Fruit fly (Drosophila melanogaster) whole organism, embryonic: ENCODE results near the gene fkh.

Source experiments
- ATbp ChIP-seq: fragments of 200-800 bp; sonication (Bioruptor generic); optimal IDR thresholded peaks from 2 replicates; lab custom pipeline; 2017; ENCODE audit warnings: missing biosample characterization, mild to moderate bottlenecking, missing genetic modification characterization, missing genetic modification reagents
- CG10267 ChIP-seq: fragments of 200-800 bp; sonication (Bioruptor generic); optimal IDR thresholded peaks from 2 replicates; lab custom pipeline; 2018; ENCODE audit warnings: missing biosample characterization, mild to moderate bottlenecking, missing genetic modification characterization, moderate library complexity
- CG10431 ChIP-seq: fragments of 200-800 bp; sonication (Bioruptor generic); optimal IDR thresholded peaks from 3 replicates; lab custom pipeline; 2018; ENCODE audit warnings: missing biosample characterization, mild to moderate bottlenecking, missing genetic modification characterization
- CG11085 ChIP-seq: fragments of 200-800 bp; sonication (Bioruptor generic); IDR thresholded peaks from 2 replicates; pipeline ENCODE4 v1.3.6; 2022; ENCODE audit warnings: missing biosample characterization, missing genetic modification characterization
- CG12744 ChIP-seq: fragments of 200-800 bp; sonication (Bioruptor generic); optimal IDR thresholded peaks from 2 replicates; lab custom pipeline; 2016; ENCODE audit warnings: missing biosample characterization, missing genetic modification characterization
- CG1602 ChIP-seq: fragments of 200-800 bp; sonication (Bioruptor generic); optimal IDR thresholded peaks from 3 replicates; lab custom pipeline; 2016; ENCODE audit warnings: missing biosample characterization, missing genetic modification characterization
- CG17186 ChIP-seq: fragments of 200-800 bp; sonication (Bioruptor generic); optimal IDR thresholded peaks from 3 replicates; lab custom pipeline; 2017; ENCODE audit warnings: missing biosample characterization, missing genetic modification reagents, missing genetic modification characterization
- CG17361 ChIP-seq: fragments of 200-800 bp; sonication (Bioruptor generic); IDR thresholded peaks from 3 replicates; pipeline ENCODE4 v1.3.6; 2022; ENCODE audit warnings: missing biosample characterization, missing genetic modification characterization
- CG17385 ChIP-seq: fragments of 200-800 bp; sonication (Bioruptor generic); optimal IDR thresholded peaks from 3 replicates; lab custom pipeline; 2018; ENCODE audit warnings: missing biosample characterization, mild to moderate bottlenecking, missing genetic modification characterization
- CG17912 ChIP-seq: fragments of 200-800 bp; sonication (Bioruptor generic); optimal IDR thresholded peaks from 2 replicates; lab custom pipeline; 2018; ENCODE audit warnings: missing biosample characterization, mild to moderate bottlenecking, missing genetic modification characterization
- CG1792 ChIP-seq: fragments of 200-800 bp; sonication (Bioruptor generic); optimal IDR thresholded peaks from 2 replicates; lab custom pipeline; 2016; ENCODE audit warnings: missing biosample characterization, missing genetic modification characterization
- CG18476 ChIP-seq: fragments of 200-800 bp; sonication (Bioruptor generic); optimal IDR thresholded peaks from 2 replicates; lab custom pipeline; 2016; ENCODE audit warnings: missing biosample characterization, mild to moderate bottlenecking, missing genetic modification characterization
- CG2202 ChIP-seq: fragments of 200-800 bp; sonication (Bioruptor generic); optimal IDR thresholded peaks from 2 replicates; lab custom pipeline; 2018; ENCODE audit warnings: missing biosample characterization, mild to moderate bottlenecking, missing genetic modification characterization
- CG2889 ChIP-seq: fragments of 200-800 bp; sonication (Bioruptor generic); IDR thresholded peaks from 3 replicates; pipeline ENCODE4 v1.3.6; 2022; ENCODE audit warnings: missing biosample characterization, missing genetic modification characterization
- CG32532 ChIP-seq: fragments of 200-800 bp; sonication (Bioruptor generic); IDR thresholded peaks from 2 replicates; pipeline ENCODE4 v1.3.6; 2022; ENCODE audit warnings: missing biosample characterization, missing genetic modification characterization
- CG42726 ChIP-seq: fragments of 200-800 bp; sonication (Bioruptor generic); IDR thresholded peaks from 2 replicates; pipeline ENCODE4 v1.3.6; 2022; ENCODE audit warnings: missing biosample characterization, missing genetic modification characterization; ENCODE audit not compliant: partially characterized antibody
- CG5180 ChIP-seq: fragments of 200-800 bp; sonication (Bioruptor generic); optimal IDR thresholded peaks from 3 replicates; lab custom pipeline; 2017; ENCODE audit warnings: missing biosample characterization, missing genetic modification characterization, mild to moderate bottlenecking, moderate library complexity, missing genetic modification reagents
- CG7786 ChIP-seq: fragments of 200-800 bp; sonication (Bioruptor generic); optimal IDR thresholded peaks from 2 replicates; lab custom pipeline; 2016; ENCODE audit warnings: missing biosample characterization, missing genetic modification characterization
- CG9797 ChIP-seq: fragments of 200-800 bp; sonication (Bioruptor generic); optimal IDR thresholded peaks from 3 replicates; lab custom pipeline; 2018; ENCODE audit warnings: missing biosample characterization, mild to moderate bottlenecking, missing genetic modification characterization
- D19A ChIP-seq: fragments of 200-800 bp; optimal IDR thresholded peaks from 3 replicates; lab custom pipeline; 2019; ENCODE audit warnings: missing biosample characterization, mild to moderate bottlenecking, missing genetic modification characterization, moderate library complexity
- Dip3 ChIP-seq: fragments of 200-800 bp; sonication (Bioruptor generic); optimal IDR thresholded peaks from 3 replicates; lab custom pipeline; 2016; ENCODE audit warnings: missing biosample characterization, missing genetic modification characterization
- Elba2 ChIP-seq: fragments of 200-800 bp; sonication (Bioruptor generic); optimal IDR thresholded peaks from 3 replicates; lab custom pipeline; 2016; ENCODE audit warnings: missing biosample characterization, missing genetic modification characterization
- GATAe ChIP-seq: fragments of 200-800 bp; sonication (Bioruptor generic); conservative IDR thresholded peaks from 2 replicates; pipeline ENCODE4 v1.3.6; 2022; ENCODE audit warnings: missing biosample characterization, missing genetic modification characterization
- Hand ChIP-seq: fragments of 200-800 bp; sonication (Bioruptor generic); optimal IDR thresholded peaks from 2 replicates; lab custom pipeline; 2017; ENCODE audit warnings: mild to moderate bottlenecking, missing biosample characterization, missing genetic modification reagents, missing genetic modification characterization
- Hmx ChIP-seq: fragments of 200-800 bp; sonication (Bioruptor generic); optimal IDR thresholded peaks from 2 replicates; lab custom pipeline; 2016; ENCODE audit warnings: missing biosample characterization, missing genetic modification characterization
- MTF-1 ChIP-seq: fragments of 200-800 bp; sonication (Bioruptor generic); optimal IDR thresholded peaks from 2 replicates; lab custom pipeline; 2018; ENCODE audit warnings: missing biosample characterization, mild to moderate bottlenecking, missing genetic modification characterization, borderline replicate concordance
- NC2β ChIP-seq: fragments of 200-800 bp; sonication (Bioruptor generic); optimal IDR thresholded peaks from 2 replicates; lab custom pipeline; 2016; ENCODE audit warnings: missing biosample characterization, missing genetic modification characterization
- NK7.1 ChIP-seq: fragments of 200-800 bp; sonication (Bioruptor generic); optimal IDR thresholded peaks from 3 replicates; lab custom pipeline; 2016; ENCODE audit warnings: missing biosample characterization, missing genetic modification characterization
- NfI ChIP-seq: fragments of 200-800 bp; sonication (Bioruptor generic); optimal IDR thresholded peaks from 3 replicates; lab custom pipeline; 2018; ENCODE audit warnings: missing biosample characterization, mild to moderate bottlenecking, missing genetic modification characterization, moderate library complexity
- Poxn ChIP-seq: fragments of 200-800 bp; sonication (Bioruptor generic); IDR thresholded peaks from 2 replicates; pipeline ENCODE4 v1.3.6; 2022; ENCODE audit warnings: missing biosample characterization, missing genetic modification characterization
- Rx ChIP-seq: fragments of 200-800 bp; sonication (Bioruptor generic); IDR thresholded peaks from 2 replicates; pipeline ENCODE4 v1.3.6; 2022; ENCODE audit warnings: missing biosample characterization, missing genetic modification characterization
- Side ChIP-seq: fragments of 200-800 bp; sonication (Bioruptor generic); optimal IDR thresholded peaks from 2 replicates; lab custom pipeline; 2016; ENCODE audit warnings: missing biosample characterization, missing genetic modification characterization
- Stat92E ChIP-seq, 3 experiments: fragments of >200 bp in 2 of 3; fragments of 200-800 bp in 1 of 3; sonication (Bioruptor generic) in 1 of 3; optimal IDR thresholded peaks; 2 replicates each; lab custom pipeline; 2017 to 2019; ENCODE audit warnings: missing biosample characterization in 3 of 3, missing genetic modification characterization in 3 of 3, mild to moderate bottlenecking in 1 of 3, moderate library complexity in 1 of 3
- abd-A ChIP-seq: fragments of 200-800 bp; sonication (Bioruptor generic); optimal IDR thresholded peaks from 3 replicates; lab custom pipeline; 2019; ENCODE audit warnings: missing biosample characterization, mild to moderate bottlenecking, missing genetic modification characterization, moderate library complexity
- ato ChIP-seq: fragments of 200-800 bp; sonication (Bioruptor generic); IDR thresholded peaks from 2 replicates; pipeline ENCODE4 v1.3.6; 2022; ENCODE audit warnings: missing biosample characterization, missing genetic modification characterization; ENCODE audit not compliant: partially characterized antibody
- bab2 ChIP-seq: fragments of 200-800 bp; sonication (Bioruptor generic); optimal IDR thresholded peaks from 2 replicates; lab custom pipeline; 2016; ENCODE audit warnings: missing biosample characterization, missing genetic modification characterization
- bsh ChIP-seq, 2 experiments: fragments of 200-800 bp; sonication (Bioruptor generic); optimal IDR thresholded peaks; 2 replicates each; lab custom pipeline; 2017 to 2018; ENCODE audit warnings: mild to moderate bottlenecking in 2 of 2, missing biosample characterization in 2 of 2, missing genetic modification characterization in 2 of 2, moderate library complexity in 1 of 2
- chm ChIP-seq: fragments of 200-800 bp; sonication (Bioruptor generic); IDR thresholded peaks from 2 replicates; pipeline ENCODE4 v1.3.6; 2022; ENCODE audit warnings: missing biosample characterization, missing genetic modification characterization
- croc ChIP-seq: fragments of 200-800 bp; sonication (Bioruptor generic); conservative IDR thresholded peaks from 3 replicates; pipeline ENCODE4 v1.3.6; 2022; ENCODE audit warnings: missing biosample characterization, missing genetic modification characterization
- dan ChIP-seq: fragments of 200-800 bp; sonication (Bioruptor generic); IDR thresholded peaks from 2 replicates; pipeline ENCODE4 v1.3.6; 2022; ENCODE audit warnings: missing biosample characterization, missing genetic modification characterization
- eyg ChIP-seq: fragments of 200-800 bp; sonication (Bioruptor generic); optimal IDR thresholded peaks from 3 replicates; lab custom pipeline; 2016; ENCODE audit warnings: missing biosample characterization, missing genetic modification characterization
- gcm ChIP-seq: fragments of 200-800 bp; sonication (Bioruptor generic); optimal IDR thresholded peaks from 2 replicates; lab custom pipeline; 2019; ENCODE audit warnings: missing biosample characterization, mild to moderate bottlenecking, missing genetic modification characterization, moderate library complexity
- gro ChIP-seq: fragments of 200-800 bp; sonication (Bioruptor generic); optimal IDR thresholded peaks from 2 replicates; lab custom pipeline; 2016; ENCODE audit warnings: missing biosample characterization, missing genetic modification characterization
- insv ChIP-seq, 2 experiments: fragments of 200-800 bp; sonication (Bioruptor generic); optimal IDR thresholded peaks; 3 replicates each; lab custom pipeline; 2016 to 2018; ENCODE audit warnings: missing biosample characterization in 2 of 2, missing genetic modification characterization in 2 of 2
- inv ChIP-seq: fragments of 200-800 bp; sonication (Bioruptor generic); IDR thresholded peaks from 2 replicates; pipeline ENCODE4 v1.3.6; 2022; ENCODE audit warnings: missing biosample characterization, missing genetic modification characterization; ENCODE audit not compliant: partially characterized antibody
- jumu ChIP-seq: fragments of 200-800 bp; sonication (Bioruptor generic); optimal IDR thresholded peaks from 3 replicates; lab custom pipeline; 2016; ENCODE audit warnings: missing biosample characterization, missing genetic modification characterization
- klu ChIP-seq: fragments of 200-800 bp; sonication (Bioruptor generic); IDR thresholded peaks from 2 replicates; pipeline ENCODE4 v1.3.6; 2022; ENCODE audit warnings: missing biosample characterization, missing genetic modification characterization
- run ChIP-seq: fragments of 200-800 bp; sonication (Bioruptor generic); optimal IDR thresholded peaks from 3 replicates; lab custom pipeline; 2018; ENCODE audit warnings: missing biosample characterization, mild to moderate bottlenecking, missing genetic modification characterization
- sd ChIP-seq: fragments of 200-800 bp; sonication (Bioruptor generic); optimal IDR thresholded peaks from 3 replicates; lab custom pipeline; 2018; ENCODE audit warnings: missing biosample characterization, mild to moderate bottlenecking, missing genetic modification characterization, moderate library complexity
- tio ChIP-seq: fragments of 200-800 bp; sonication (Bioruptor generic); optimal IDR thresholded peaks from 2 replicates; lab custom pipeline; 2017; ENCODE audit warnings: missing biosample characterization, missing genetic modification characterization, inconsistent platforms
- vvl ChIP-seq: fragments of 200-800 bp; sonication (Bioruptor generic); IDR thresholded peaks from 2 replicates; pipeline ENCODE4 v1.3.6; 2022; ENCODE audit warnings: missing biosample characterization, missing genetic modification characterization

fkh gene

DNA sequence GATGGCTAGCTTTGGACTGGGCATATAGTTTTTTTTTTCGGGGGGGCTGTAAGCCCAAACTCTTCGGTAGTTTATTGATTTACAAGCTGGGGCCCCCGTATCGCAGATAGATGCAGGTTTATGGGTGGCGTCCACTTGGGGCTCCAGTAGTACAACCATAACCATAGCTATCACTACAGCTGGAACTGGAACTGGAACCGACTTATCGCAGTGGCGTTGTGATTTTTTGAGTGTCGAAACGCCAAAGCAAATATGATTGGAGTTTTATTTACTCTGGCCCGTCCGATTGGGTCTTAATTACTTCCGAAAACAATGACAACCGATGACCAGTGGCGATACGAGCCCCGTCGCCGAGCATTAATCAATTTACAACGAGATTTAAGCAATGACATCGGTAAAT lies 5.4 kb upstream of the fkh start (continued):
- no peak for TF ChIP-seq CG42726 (GFP tag; lab: Robert Waterston, UW)
- no peak for TF ChIP-seq CG9797 (GFP tag; lab: Kevin White, UChicago)
- no peak for TF ChIP-seq CG18476 (GFP tag; lab: Kevin White, UChicago)
- TF ChIP-seq Hand (GFP tag; lab: Kevin White, UChicago), result no peak
- TF ChIP-seq klu (GFP tag; lab: Robert Waterston, UW), result no peak
- TF ChIP-seq Elba2 (GFP tag; lab: Kevin White, UChicago), result no peak
- TF ChIP-seq CG5180, result peak; percentile 47
- TF ChIP-seq tio (GFP tag; lab: Kevin White, UChicago), result no peak
- peak; percentile 19 for TF ChIP-seq gcm (GFP tag; lab: Kevin White, UChicago)
- TF ChIP-seq CG32532 (GFP tag; lab: Robert Waterston, UW), result peak; percentile 31
- no peak for TF ChIP-seq jumu (GFP tag; lab: Kevin White, UChicago)
- TF ChIP-seq CG10431 (GFP tag; lab: Kevin White, UChicago), result peak; percentile 42
- no peak for TF ChIP-seq dan (GFP tag; lab: Robert Waterston, UW)
- no peak for TF ChIP-seq Stat92E (GFP tag; optimal IDR thresholded peaks at IDR 0.05; lab: Kevin White, UChicago)
- TF ChIP-seq CG17186 (GFP tag; lab: Kevin White, UChicago), result peak; percentile 12
- peak; percentile 13 for TF ChIP-seq CG17912 (GFP tag; lab: Kevin White, UChicago)
- no peak for TF ChIP-seq Dip3
- no peak for TF ChIP-seq run (tag; lab: Kevin White, UChicago)
- no peak for TF ChIP-seq CG7786
- TF ChIP-seq NC2β, result no peak
- TF ChIP-seq GATAe (GFP tag; lab: Robert Waterston, UW), result 0 out of 2 replicates have a peak, but pooled peaks have one; percentile 40
- no peak for TF ChIP-seq CG1792
- peak; percentile 13 for TF ChIP-seq NfI
- no peak for TF ChIP-seq gro (GFP tag; lab: Kevin White, UChicago)
- TF ChIP-seq NK7.1 (GFP tag; lab: Kevin White, UChicago), result no peak
- TF ChIP-seq eyg (GFP tag; lab: Kevin White, UChicago), result no peak
- TF ChIP-seq Poxn (GFP tag; lab: Robert Waterston, UW), result no peak
- peak; percentile 17 for TF ChIP-seq D19A (tag; lab: Kevin White, UChicago)
- no peak for TF ChIP-seq CG2889 (GFP tag; lab: Robert Waterston, UW)
- TF ChIP-seq sd (tag; lab: Kevin White, UChicago), result no peak
- TF ChIP-seq CG11085, result no peak
- no peak for TF ChIP-seq CG17361
- TF ChIP-seq bsh (GFP tag; optimal IDR thresholded peaks at IDR 0.05; lab: Kevin White, UChicago), result peak in 1 of 2 experiments; percentile 59
- TF ChIP-seq CG2202 (tag; lab: Kevin White, UChicago), result peak; percentile 27
- TF ChIP-seq chm (GFP tag; lab: Robert Waterston, UW), result no peak
- TF ChIP-seq insv (GFP tag; optimal IDR thresholded peaks at IDR 0.05; lab: Kevin White, UChicago), result no peak
- TF ChIP-seq inv (GFP tag; lab: Robert Waterston, UW), result no peak
- peak; percentile 79 for TF ChIP-seq MTF-1 (GFP tag; lab: Kevin White, UChicago)
- TF ChIP-seq abd-A (tag; lab: Kevin White, UChicago), result no peak
- no peak for TF ChIP-seq CG12744
- TF ChIP-seq CG1602 (GFP tag; lab: Kevin White, UChicago), result no peak
- TF ChIP-seq Hmx, result no peak
- TF ChIP-seq ATbp, result peak; percentile 86
- no peak; the same call in 2 of the 3 replicates for TF ChIP-seq croc (GFP tag; lab: Robert Waterston, UW)
- peak; percentile 46; the same call in 1 of the 2 replicates for TF ChIP-seq vvl (GFP tag; lab: Robert Waterston, UW)
- TF ChIP-seq Rx (GFP tag; lab: Robert Waterston, UW), result no peak
- no peak for TF ChIP-seq ato (GFP tag; lab: Robert Waterston, UW)
- TF ChIP-seq CG10267 (tag; lab: Kevin White, UChicago), result no peak
- TF ChIP-seq Side, result peak; percentile 11
- TF ChIP-seq bab2 (GFP tag; lab: Kevin White, UChicago), result peak; percentile 27
- peak; percentile 44 for TF ChIP-seq CG17385 (GFP tag; lab: Kevin White, UChicago)
